Worm (Caenorhabditis elegans): ENCODE data around the gene C02F5.3.

ce11 chrIII:8201117-8201516 lies 44.6 kb upstream of the C02F5.3 start, which contains the start of gene unc-36:
- TF ChIP-seq ets-4 (tag; optimal IDR thresholded peaks at IDR 0.05) (no peak), F13H6.1 (tag; optimal IDR thresholded peaks at IDR 0.05) (no peak), ceh-6 (GFP tag; optimal IDR thresholded peaks at IDR 0.05) (no peak), pag-3 (tag; optimal IDR thresholded peaks at IDR 0.05; ENCODE audit: borderline replicate concordance) (no peak), ama-1 (optimal IDR thresholded peaks at IDR 0.05) (no peak), sox-4 (tag; optimal IDR thresholded peaks at IDR 0.05) (no peak), tbx-2 (tag; optimal IDR thresholded peaks at IDR 0.05) (no peak), ahr-1 (tag; optimal IDR thresholded peaks at IDR 0.05) (no peak), sdc-2 (tag; optimal IDR thresholded peaks at IDR 0.05) (no peak), fax-1 (tag; optimal IDR thresholded peaks at IDR 0.05) (no peak), ceh-48 (tag; optimal IDR thresholded peaks at IDR 0.05) (no peak), pqm-1 (tag; optimal IDR thresholded peaks at IDR 0.05) (no peak)
